Fruit fly (Drosophila melanogaster): ENCODE measurements around the gene CG13599.

Gene CG13599

DNA sequence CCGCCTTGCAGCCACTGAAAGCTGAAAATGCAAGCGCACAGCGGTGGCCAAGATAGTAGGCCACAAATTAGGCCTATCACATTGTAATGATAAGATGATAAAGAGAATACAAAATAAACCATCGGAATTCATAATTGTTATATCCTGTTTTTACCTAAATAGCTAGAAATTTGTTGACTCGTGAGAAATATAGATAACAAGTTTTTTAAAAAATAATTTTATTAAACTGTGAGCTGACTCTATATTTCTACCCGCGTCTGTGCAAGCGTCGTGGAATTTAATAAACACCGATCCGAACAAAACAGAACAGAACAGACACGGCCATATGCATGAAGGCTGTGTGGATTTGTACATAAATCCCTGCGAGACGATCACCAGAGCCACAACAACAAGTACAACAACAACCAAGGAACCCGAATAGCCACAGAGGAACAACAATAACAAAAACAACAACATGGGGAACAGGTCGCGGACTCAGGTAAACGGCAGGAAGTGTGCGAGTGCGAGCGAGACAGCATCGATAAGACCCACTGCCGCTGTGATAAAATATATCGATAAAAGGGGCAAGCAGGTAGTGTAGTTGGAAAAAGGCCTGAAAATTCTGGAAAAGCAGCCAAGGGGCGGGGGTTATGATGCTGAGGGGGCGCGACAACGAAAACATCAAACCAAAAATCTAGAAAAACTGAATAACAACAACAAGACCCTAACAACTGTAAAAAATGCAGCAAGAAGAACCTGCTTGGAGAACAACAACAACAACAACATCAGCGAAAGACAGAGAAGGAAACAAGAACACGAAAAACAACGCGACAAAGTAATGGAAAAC is 45.0 kb upstream of the CG13599 start (continued):
- peak; percentile 90 for TF ChIP-seq CG17328 (GFP tag; IDR thresholded peaks at IDR 0.05)
- peak; percentile 59; the same call in 1 of the 2 replicates for TF ChIP-seq chm (GFP tag; IDR thresholded peaks at IDR 0.05)
- peak; percentile 77; the same call in 1 of the 2 replicates for TF ChIP-seq sob (GFP tag; IDR thresholded peaks at IDR 0.05)
- TF ChIP-seq Opbp (GFP tag; IDR thresholded peaks at IDR 0.05; ENCODE audit: partially characterized antibody), result no peak
- TF ChIP-seq exex (tag; optimal IDR thresholded peaks at IDR 0.05), result peak; percentile 11
- no peak for TF ChIP-seq unc-4 (GFP tag; IDR thresholded peaks at IDR 0.05; ENCODE audit: partially characterized antibody)
- peak; percentile 91 for TF ChIP-seq lbe (GFP tag; optimal IDR thresholded peaks at IDR 0.05)
- TF ChIP-seq CG31365 (tag; optimal IDR thresholded peaks at IDR 0.05), result no peak
- no peak for TF ChIP-seq bbx (GFP tag; IDR thresholded peaks at IDR 0.05; ENCODE audit: partially characterized antibody)
- peak; percentile 60 for TF ChIP-seq CrebB (tag; optimal IDR thresholded peaks at IDR 0.05)
- TF ChIP-seq Dip2 (GFP tag; IDR thresholded peaks at IDR 0.05), result no peak
- no peak; the same call in 1 of the 2 replicates for TF ChIP-seq seq (GFP tag; IDR thresholded peaks at IDR 0.05)
- peak; percentile 18 for TF ChIP-seq sug (tag; optimal IDR thresholded peaks at IDR 0.05)
- TF ChIP-seq az2 (GFP tag; optimal IDR thresholded peaks at IDR 0.05), result peak; percentile 90
- TF ChIP-seq gsb-n (tag; optimal IDR thresholded peaks at IDR 0.05), result peak; percentile 94
- no peak for TF ChIP-seq HLH4C (GFP tag; IDR thresholded peaks at IDR 0.05; ENCODE audit: partially characterized antibody)
- peak; percentile 94 for TF ChIP-seq nmo (GFP tag; optimal IDR thresholded peaks at IDR 0.05)
- TF ChIP-seq CG15479 (GFP tag; optimal IDR thresholded peaks at IDR 0.05), result peak; percentile 45
- no peak for TF ChIP-seq sc (optimal IDR thresholded peaks at IDR 0.05)
- peak; percentile 85 for TF ChIP-seq sc (GFP tag; optimal IDR thresholded peaks at IDR 0.05)
- peak; percentile 94 for TF ChIP-seq trem (tag; optimal IDR thresholded peaks at IDR 0.05)
- peak; percentile 31 for TF ChIP-seq CG6854 (GFP tag; optimal IDR thresholded peaks at IDR 0.05)
- peak; percentile 99 for TF ChIP-seq sens (GFP tag)
- no peak for TF ChIP-seq amos (GFP tag; IDR thresholded peaks at IDR 0.05; ENCODE audit: partially characterized antibody)
- no peak for TF ChIP-seq nerfin-2 (GFP tag; IDR thresholded peaks at IDR 0.05; ENCODE audit: partially characterized antibody)
- TF ChIP-seq CG1647 (GFP tag; optimal IDR thresholded peaks at IDR 0.05), result peak; percentile 62
- no peak for TF ChIP-seq zf30C (GFP tag; optimal IDR thresholded peaks at IDR 0.05)
- peak; percentile 70 for TF ChIP-seq CG12659 (GFP tag; optimal IDR thresholded peaks at IDR 0.05)
- TF ChIP-seq CG8290 (GFP tag; optimal IDR thresholded peaks at IDR 0.05), result peak; percentile 79
- TF ChIP-seq CG8290 (tag; optimal IDR thresholded peaks at IDR 0.05), result peak; percentile 19 to 88
- peak; percentile 74 for TF ChIP-seq Abd-B (GFP tag; optimal IDR thresholded peaks at IDR 0.05)
- peak; percentile 51 for TF ChIP-seq CG2120 (GFP tag; optimal IDR thresholded peaks at IDR 0.05)
- TF ChIP-seq bowl (GFP tag; IDR thresholded peaks at IDR 0.05), result no peak
- peak; percentile 91 for TF ChIP-seq CG10267 (tag; optimal IDR thresholded peaks at IDR 0.05)
- TF ChIP-seq slp2 (GFP tag; optimal IDR thresholded peaks at IDR 0.05), result peak; percentile 64
- no peak for TF ChIP-seq CG14860 (GFP tag; IDR thresholded peaks at IDR 0.05; ENCODE audit: partially characterized antibody)
- TF ChIP-seq CG33557 (GFP tag; optimal IDR thresholded peaks at IDR 0.05), result peak; percentile 95
- peak; percentile 90 for TF ChIP-seq CG6813 (GFP tag; optimal IDR thresholded peaks at IDR 0.05)
- TF ChIP-seq sr (GFP tag; IDR thresholded peaks at IDR 0.05), result no peak; the same call in 2 of the 3 replicates
- TF ChIP-seq CG7556 (GFP tag; optimal IDR thresholded peaks at IDR 0.05), result peak; percentile 86
- peak; percentile 77; the same call in 2 of the 3 replicates for TF ChIP-seq gce (GFP tag; IDR thresholded peaks at IDR 0.05)
- peak; percentile 75 for TF ChIP-seq bab2 (GFP tag; optimal IDR thresholded peaks at IDR 0.05)
- TF ChIP-seq CG9932 (GFP tag; IDR thresholded peaks at IDR 0.05), result peak; percentile 31; the same call in 1 of the 2 replicates
- TF ChIP-seq grau (tag; optimal IDR thresholded peaks at IDR 0.05), result peak; percentile 88
- no peak for TF ChIP-seq psq (GFP tag; optimal IDR thresholded peaks at IDR 0.05)
- no peak for TF ChIP-seq knrl (GFP tag; IDR thresholded peaks at IDR 0.05; ENCODE audit: partially characterized antibody)
- TF ChIP-seq Dbx (GFP tag; IDR thresholded peaks at IDR 0.05), result 0 out of 3 replicates have a peak, but pooled peaks have one; percentile 11
- no peak for TF ChIP-seq Lim3 (GFP tag; IDR thresholded peaks at IDR 0.05)
